Worm (Caenorhabditis elegans) whole organism, L1 larva: Measurements from ENCODE around the gene str-85.
A peak's percentile ranks its signal among the peaks of the same experiment; 100 is the strongest.

Experiments
- C04F5.9 ChIP-seq: sonication (generic microtip); optimal IDR thresholded peaks from 2 replicates; lab custom pipeline; 2016; ENCODE audit warnings: missing genetic modification characterization, missing compliant biosample characterization
- Y116A8C.19 ChIP-seq: sonication (generic microtip); optimal IDR thresholded peaks from 2 replicates; lab custom pipeline; 2016; ENCODE audit warnings: missing compliant biosample characterization, missing genetic modification characterization, borderline replicate concordance
- aha-1 ChIP-seq: fragments of 150-350 bp; optimal IDR thresholded peaks from 2 replicates; lab custom pipeline; 2014; ENCODE audit warnings: missing biosample characterization, missing genetic modification characterization
- alr-1 ChIP-seq: fragments of 200-800 bp; sonication (Bioruptor generic); optimal IDR thresholded peaks from 2 replicates; lab custom pipeline; 2018; ENCODE audit warnings: borderline replicate concordance, mild to moderate bottlenecking, missing genetic modification characterization, missing compliant biosample characterization
- aly-2 ChIP-seq: fragments of 150-350 bp; optimal IDR thresholded peaks from 2 replicates; lab custom pipeline; 2014; ENCODE audit warnings: missing biosample characterization, missing genetic modification characterization
- ama-1 ChIP-seq: fragments of 150-350 bp; optimal IDR thresholded peaks from 2 replicates; lab custom pipeline; 2014
- blmp-1 ChIP-seq: fragments of 150-350 bp; optimal IDR thresholded peaks from 2 replicates; lab custom pipeline; 2014; ENCODE audit warnings: missing biosample characterization, missing genetic modification characterization
- ceh-8 ChIP-seq: fragments of 200-800 bp; sonication (Bioruptor generic); optimal IDR thresholded peaks from 2 replicates; lab custom pipeline; 2018; ENCODE audit warnings: mild to moderate bottlenecking, missing genetic modification characterization, moderate library complexity, missing compliant biosample characterization
- ceh-82 ChIP-seq, 3 experiments: fragments of 150-350 bp in 1 of 3; sonication (generic microtip) in 2 of 3; optimal IDR thresholded peaks; 2 replicates each; lab custom pipeline; 2014 to 2017; ENCODE audit warnings: missing biosample characterization in 3 of 3, missing genetic modification characterization in 3 of 3
- ceh-90 ChIP-seq: sonication (generic microtip); optimal IDR thresholded peaks from 2 replicates; lab custom pipeline; 2016; ENCODE audit warnings: missing genetic modification characterization, missing compliant biosample characterization
- efl-3 ChIP-seq: fragments of 200-800 bp; sonication (Bioruptor generic); optimal IDR thresholded peaks from 2 replicates; lab custom pipeline; 2018; ENCODE audit warnings: mild to moderate bottlenecking, missing genetic modification characterization, missing compliant biosample characterization
- hlh-17 ChIP-seq: fragments of 200-800 bp; sonication (Bioruptor generic); optimal IDR thresholded peaks from 2 replicates; lab custom pipeline; 2018; ENCODE audit warnings: missing genetic modification characterization, mild to moderate bottlenecking, missing compliant biosample characterization, moderate library complexity, borderline replicate concordance
- hpl-2 ChIP-seq: fragments of 150-350 bp; optimal IDR thresholded peaks from 2 replicates; lab custom pipeline; 2014; ENCODE audit warnings: missing biosample characterization, missing genetic modification reagents, missing genetic modification characterization
- lin-14 ChIP-seq: fragments of 200-800 bp; sonication (Bioruptor generic); optimal IDR thresholded peaks from 2 replicates; lab custom pipeline; 2018; ENCODE audit warnings: mild to moderate bottlenecking, missing genetic modification characterization, moderate library complexity, missing compliant biosample characterization
- lsy-2 ChIP-seq, 2 experiments: fragments of 150-350 bp; optimal IDR thresholded peaks; 2 replicates each; lab custom pipeline; 2014; ENCODE audit warnings: missing biosample characterization in 2 of 2, missing genetic modification characterization in 2 of 2
- mab-9 ChIP-seq: fragments of 200-800 bp; sonication (Bioruptor generic); IDR thresholded peaks from 2 replicates; pipeline ENCODE4 v1.3.6; 2022; ENCODE audit warnings: missing genetic modification reagents, missing genetic modification characterization, missing compliant biosample characterization
- mep-1 ChIP-seq: fragments of 150-350 bp; optimal IDR thresholded peaks from 2 replicates; lab custom pipeline; 2014; ENCODE audit warnings: missing biosample characterization, missing genetic modification characterization
- nhr-11 ChIP-seq: fragments of 150-350 bp; optimal IDR thresholded peaks from 2 replicates; lab custom pipeline; 2014; ENCODE audit warnings: missing biosample characterization, missing genetic modification characterization
- nhr-12 ChIP-seq: sonication (generic microtip); optimal IDR thresholded peaks from 2 replicates; lab custom pipeline; 2017; ENCODE audit warnings: missing biosample characterization, missing genetic modification characterization
- nhr-20 ChIP-seq: sonication (generic microtip); optimal IDR thresholded peaks from 2 replicates; lab custom pipeline; 2016; ENCODE audit warnings: mild to moderate bottlenecking, missing genetic modification characterization, missing compliant biosample characterization
- nhr-237 ChIP-seq: fragments of 150-350 bp; optimal IDR thresholded peaks from 2 replicates; lab custom pipeline; 2014; ENCODE audit warnings: missing biosample characterization, missing genetic modification characterization
- nhr-71 ChIP-seq: sonication (generic microtip); optimal IDR thresholded peaks from 2 replicates; lab custom pipeline; 2016; ENCODE audit warnings: mild to moderate bottlenecking, missing genetic modification characterization, moderate library complexity, missing compliant biosample characterization
- nhr-77 ChIP-seq: fragments of 150-350 bp; optimal IDR thresholded peaks from 2 replicates; lab custom pipeline; 2014; ENCODE audit warnings: missing biosample characterization, missing genetic modification characterization
- nhr-85 ChIP-seq: sonication (generic microtip); peaks from one replicate; lab custom pipeline; 2016; ENCODE audit warnings: missing genetic modification characterization, inconsistent platforms, missing compliant biosample characterization
- nhr-90 ChIP-seq: sonication (generic microtip); optimal IDR thresholded peaks from 2 replicates; lab custom pipeline; 2016; ENCODE audit warnings: mild to moderate bottlenecking, missing genetic modification characterization, missing compliant biosample characterization; ENCODE audit not compliant: poor library complexity
- pax-3 ChIP-seq: fragments of 200-800 bp; sonication (Bioruptor generic); optimal IDR thresholded peaks from 2 replicates; lab custom pipeline; 2018; ENCODE audit warnings: mild to moderate bottlenecking, missing genetic modification characterization, moderate library complexity, missing compliant biosample characterization
- pqm-1 ChIP-seq: sonication (generic microtip); optimal IDR thresholded peaks from 3 replicates; lab custom pipeline; 2017; ENCODE audit warnings: missing biosample characterization, missing genetic modification characterization
- rnt-1 ChIP-seq: sonication (generic microtip); optimal IDR thresholded peaks from 2 replicates; lab custom pipeline; 2016; ENCODE audit warnings: mild to moderate bottlenecking, missing genetic modification characterization, moderate library complexity, missing compliant biosample characterization
- snu-23 ChIP-seq: sonication (generic microtip); optimal IDR thresholded peaks from 2 replicates; lab custom pipeline; 2016; ENCODE audit warnings: missing genetic modification characterization, missing compliant biosample characterization
- unc-30 ChIP-seq: sonication (generic microtip); optimal IDR thresholded peaks from 2 replicates; lab custom pipeline; 2017; ENCODE audit warnings: missing biosample characterization, missing genetic modification characterization
- vab-15 ChIP-seq: sonication (generic microtip); optimal IDR thresholded peaks from 2 replicates; lab custom pipeline; 2017; ENCODE audit warnings: missing genotype, mild to moderate bottlenecking, missing genetic modification characterization, missing compliant biosample characterization
- xbp-1 ChIP-seq: sonication (generic microtip); optimal IDR thresholded peaks from 2 replicates; lab custom pipeline; 2016; ENCODE audit warnings: missing genetic modification characterization, missing compliant biosample characterization
- zag-1 ChIP-seq: fragments of 150-350 bp; optimal IDR thresholded peaks from 2 replicates; lab custom pipeline; 2014; ENCODE audit warnings: missing biosample characterization, missing genetic modification characterization
- zip-4 ChIP-seq: fragments of 200-800 bp; sonication (Bioruptor generic); optimal IDR thresholded peaks from 2 replicates; lab custom pipeline; 2018; ENCODE audit warnings: mild to moderate bottlenecking, missing genetic modification characterization, moderate library complexity, missing compliant biosample characterization
- ztf-11 ChIP-seq, 2 experiments: sonication (generic microtip); optimal IDR thresholded peaks; 2 replicates each; lab custom pipeline; 2016 to 2017; ENCODE audit warnings: missing genetic modification characterization in 2 of 2, missing biosample characterization in 1 of 2, missing compliant biosample characterization in 1 of 2
- ztf-4 ChIP-seq: fragments of 150-350 bp; optimal IDR thresholded peaks from 2 replicates; lab custom pipeline; 2014; ENCODE audit warnings: missing biosample characterization, missing genetic modification characterization

Gene str-85

DNA sequence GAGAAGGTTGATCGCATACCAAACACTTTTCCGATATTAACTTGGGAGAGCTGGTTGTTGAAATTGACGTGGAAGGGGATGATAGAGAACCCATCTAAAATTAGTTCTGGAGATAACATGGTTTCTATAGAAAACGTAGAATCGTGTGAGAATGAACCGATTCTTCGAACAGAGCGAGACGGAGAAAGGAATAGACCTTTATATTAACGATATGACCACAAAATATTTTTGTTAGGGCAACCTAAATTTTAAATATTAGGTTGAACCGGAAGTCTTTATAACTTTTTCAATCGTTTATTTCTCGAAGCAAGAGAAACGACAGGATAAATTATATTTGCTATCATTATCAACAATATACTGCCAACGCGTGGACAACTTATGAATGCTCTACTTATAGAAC, 19.6 kb downstream of the str-85 start, which contains the start of gene nhr-219:
Gene nhr-219 (minus strand): TSS at position 101 of the 400 bp plus-strand sequence.
- TF ChIP-seq ztf-11 (tag; optimal IDR thresholded peaks at IDR 0.05; lab: Kevin White, UChicago) (no peak), aly-2 (tag; lab: Kevin White, UChicago) (no peak)
- TF ChIP-seq, all 84 proteins: peak for 0

DNA sequence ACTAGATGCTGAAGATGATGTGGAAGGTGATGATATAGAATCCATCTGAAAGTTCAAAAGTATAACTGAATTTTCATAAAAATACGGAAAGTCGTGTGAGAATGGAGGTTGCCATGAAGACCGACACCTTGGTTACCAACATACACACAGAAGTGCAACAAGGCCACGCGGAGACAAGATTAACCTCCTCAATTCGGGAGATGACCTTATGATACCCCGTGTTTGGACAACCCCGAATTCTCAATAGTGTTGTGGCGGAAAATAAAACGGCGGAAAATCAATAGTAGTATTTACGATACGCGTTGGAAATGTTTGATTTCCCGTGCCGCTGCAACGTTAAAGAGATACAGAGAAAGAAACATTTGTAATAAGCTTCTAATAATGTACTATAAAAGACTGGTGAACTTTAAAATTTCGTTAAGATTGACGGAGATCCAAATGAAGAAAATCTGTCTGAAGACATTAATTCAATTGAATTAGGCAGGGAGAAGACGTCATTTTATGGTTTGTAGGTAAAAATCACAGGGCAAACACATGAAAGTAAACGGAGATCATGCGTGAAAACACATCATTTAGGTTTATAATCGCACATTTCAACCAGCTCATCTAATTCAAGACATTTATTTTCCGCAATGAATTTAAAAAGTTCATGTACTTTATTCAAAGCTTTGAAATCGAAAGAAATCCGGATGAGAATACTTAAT, 21.4 kb downstream of the str-85 start, which contains the start of gene nhr-44:
Gene nhr-44 (minus strand): TSS at position 51 of the 704 bp plus-strand sequence.
- TF ChIP-seq aha-1 (tag; lab: Kevin White, UChicago) (no peak), alr-1 (tag; lab: Kevin White, UChicago) (no peak), nhr-11 (tag; lab: Kevin White, UChicago) (no peak), lin-14 (GFP tag; lab: Kevin White, UChicago) (peak; percentile 66), mab-9 (no peak), snu-23 (GFP tag; lab: Kevin White, UChicago) (peak; percentile 26), unc-30 (tag; lab: Kevin White, UChicago) (no peak), vab-15 (no peak), zip-4 (GFP tag; lab: Kevin White, UChicago) (no peak), nhr-20 (tag; lab: Kevin White, UChicago) (peak; percentile 4), pqm-1 (no peak), lsy-2 (tag; optimal IDR thresholded peaks at IDR 0.05; lab: Kevin White, UChicago) (no peak), hlh-17 (GFP tag; lab: Kevin White, UChicago) (no peak), nhr-85 (tag; lab: Kevin White, UChicago) (peak; percentile 79), blmp-1 (tag; lab: Kevin White, UChicago) (peak; percentile 42), ceh-8 (GFP tag; lab: Kevin White, UChicago) (no peak), ceh-82 (tag; optimal IDR thresholded peaks at IDR 0.05; lab: Kevin White, UChicago) (no peak), rnt-1 (no peak), nhr-71 (peak; percentile 10), ceh-90 (tag; lab: Kevin White, UChicago) (no peak), mep-1 (tag; lab: Kevin White, UChicago) (peak; percentile 12), hpl-2 (GFP tag; lab: Kevin White, UChicago) (no peak), ama-1 (no peak)

ce11 chrV:8956387-8957095, 29.1 kb downstream of the str-85 start, which contains the start of gene ttc-17:
Gene ttc-17 (plus strand): TSS chrV:8957045.
- no peak for TF ChIP-seq ztf-4
- TF ChIP-seq blmp-1 (tag; lab: Kevin White, UChicago): peak; percentile 31
- TF ChIP-seq lsy-2 (tag; optimal IDR thresholded peaks at IDR 0.05; lab: Kevin White, UChicago): peak in 1 of 2 experiments; percentile 4

- no peak for TF ChIP-seq pax-3 (tag; lab: Kevin White, UChicago)
- TF ChIP-seq nhr-77 (tag; lab: Kevin White, UChicago): no peak
- no peak for TF ChIP-seq vab-15
- TF ChIP-seq C04F5.9 (tag; lab: Kevin White, UChicago): no peak
- TF ChIP-seq efl-3 (GFP tag; lab: Kevin White, UChicago): no peak
- no peak for TF ChIP-seq nhr-85 (tag; lab: Kevin White, UChicago)
- TF ChIP-seq xbp-1: no peak
- TF ChIP-seq ceh-8 (GFP tag; lab: Kevin White, UChicago): no peak
- no peak for TF ChIP-seq Y116A8C.19
- TF ChIP-seq zag-1 (tag; lab: Kevin White, UChicago): no peak
- no peak for TF ChIP-seq alr-1 (tag; lab: Kevin White, UChicago)
- no peak for TF ChIP-seq nhr-90 (tag; lab: Kevin White, UChicago)
- no peak for TF ChIP-seq nhr-237 (tag; lab: Kevin White, UChicago)
- TF ChIP-seq mep-1 (tag; lab: Kevin White, UChicago): no peak
- TF ChIP-seq nhr-71: no peak
- TF ChIP-seq nhr-12 (tag; lab: Kevin White, UChicago): no peak
- TF ChIP-seq mab-9: no peak
Measured at ce11 chrV:8949873-8950272, 35.8 kb downstream of the str-85 start.
